Worm (Caenorhabditis elegans) whole organism, early embryonic: ENCODE results near the gene smc-5.

Experiments
- F13C5.2 ChIP-seq: sonication (generic microtip); optimal IDR thresholded peaks from 2 replicates; lab custom pipeline; 2017; ENCODE audit warnings: mild to moderate bottlenecking, missing genetic modification characterization, inconsistent platforms, missing compliant biosample characterization
- ama-1 ChIP-seq: fragments of 150-350 bp; optimal IDR thresholded peaks from 2 replicates; lab custom pipeline; 2014

ce11 chrII:5067927-5068326 is 6.0 kb downstream of the smc-5 start, which contains the start of gene C27A2.8:
- no peak for TF ChIP-seq F13C5.2 (tag; lab: Kevin White, UChicago)
- no peak for TF ChIP-seq ama-1
